Worm (Caenorhabditis elegans): ENCODE data around the gene srb-1.

- no peak for TF ChIP-seq madf-2 (tag; optimal IDR thresholded peaks at IDR 0.05)
- no peak for TF ChIP-seq dmd-4 (tag; optimal IDR thresholded peaks at IDR 0.05; ENCODE audit: borderline replicate concordance)
- TF ChIP-seq Y22D7AL.16 (tag; optimal IDR thresholded peaks at IDR 0.05) = no peak
- TF ChIP-seq ama-1 (optimal IDR thresholded peaks at IDR 0.05) = no peak
- TF ChIP-seq unc-3 (GFP tag; conservative IDR thresholded peaks at IDR 0.05) = no peak
- TF ChIP-seq unc-3 (tag; optimal IDR thresholded peaks at IDR 0.05) = no peak
- no peak for TF ChIP-seq lin-11 (tag; optimal IDR thresholded peaks at IDR 0.05)
- TF ChIP-seq ceh-30 (tag; optimal IDR thresholded peaks at IDR 0.05) = no peak
- TF ChIP-seq tbx-2 (tag; optimal IDR thresholded peaks at IDR 0.05) = no peak
- TF ChIP-seq hlh-30 (tag; optimal IDR thresholded peaks at IDR 0.05; ENCODE audit: insufficient read depth) = no peak
- TF ChIP-seq ets-4 (tag; optimal IDR thresholded peaks at IDR 0.05) = no peak
- TF ChIP-seq fkh-10 (GFP tag; optimal IDR thresholded peaks at IDR 0.05) = no peak
- no peak for TF ChIP-seq nhr-11 (tag; optimal IDR thresholded peaks at IDR 0.05)
- TF ChIP-seq unc-86 (tag; optimal IDR thresholded peaks at IDR 0.05) = no peak
- TF ChIP-seq pag-3 (tag; optimal IDR thresholded peaks at IDR 0.05; ENCODE audit: borderline replicate concordance) = no peak
Measured at ce11 chrII:5211970-5212369, 41.1 kb upstream of the srb-1 start, which contains the start of gene C34F11.2.
